Fruit fly (Drosophila melanogaster): ENCODE data around the gene CG9967.

Gene CG9967

dm6 chr2L:2365077-2365651 is 8.0 kb upstream of the CG9967 start, which contains the start of the genes Rab5 and Axud1 (continued):
- no peak for TF ChIP-seq caup (GFP tag; optimal IDR thresholded peaks at IDR 0.05; ENCODE audit: severe bottlenecking)
- TF ChIP-seq lilli (GFP tag; optimal IDR thresholded peaks at IDR 0.05): no peak
- TF ChIP-seq tx (GFP tag; optimal IDR thresholded peaks at IDR 0.05): no peak
- TF ChIP-seq CG7928 (GFP tag; optimal IDR thresholded peaks at IDR 0.05): no peak
- TF ChIP-seq Ada2b (GFP tag; IDR thresholded peaks at IDR 0.05): no peak
- TF ChIP-seq CG12071 (GFP tag; optimal IDR thresholded peaks at IDR 0.05): no peak
- no peak for TF ChIP-seq CG10462 (GFP tag; optimal IDR thresholded peaks at IDR 0.05)
- no peak for TF ChIP-seq ap (GFP tag; IDR thresholded peaks at IDR 0.05)
- no peak; the same call in 2 of the 3 replicates for TF ChIP-seq tgo (GFP tag; IDR thresholded peaks at IDR 0.05)
- TF ChIP-seq CG12391 (tag; optimal IDR thresholded peaks at IDR 0.05): peak; percentile 18
- peak; percentile 20 for TF ChIP-seq CG17385 (GFP tag; optimal IDR thresholded peaks at IDR 0.05)
- TF ChIP-seq Usf (GFP tag; optimal IDR thresholded peaks at IDR 0.05): no peak
- TF ChIP-seq zfh2 (GFP tag; optimal IDR thresholded peaks at IDR 0.05): no peak
- TF ChIP-seq kni (GFP tag; optimal IDR thresholded peaks at IDR 0.05): no peak
- no peak for TF ChIP-seq sens-2 (GFP tag; IDR thresholded peaks at IDR 0.05)
- no peak for TF ChIP-seq grn (GFP tag; optimal IDR thresholded peaks at IDR 0.05)
- TF ChIP-seq CG7839 (tag; optimal IDR thresholded peaks at IDR 0.05): peak; percentile 4
- peak; percentile 32 for TF ChIP-seq nom (GFP tag; optimal IDR thresholded peaks at IDR 0.05)
- TF ChIP-seq chinmo (GFP tag; IDR thresholded peaks at IDR 0.05; ENCODE audit: partially characterized antibody): 0 out of 4 replicates have a peak, but pooled peaks have one; percentile 17
- no peak for TF ChIP-seq CG9817 (tag; optimal IDR thresholded peaks at IDR 0.05)
- peak; percentile 32; the same call in 1 of the 2 replicates for TF ChIP-seq CG10321 (GFP tag; IDR thresholded peaks at IDR 0.05)
- peak; percentile 53; the same call in 1 of the 3 replicates for TF ChIP-seq CG34224 (GFP tag; IDR thresholded peaks at IDR 0.05; ENCODE audit: partially characterized antibody)
- no peak for TF ChIP-seq gt (GFP tag; IDR thresholded peaks at IDR 0.05)
- TF ChIP-seq CG6272 (GFP tag; IDR thresholded peaks at IDR 0.05): no peak
- TF ChIP-seq eve (GFP tag; optimal IDR thresholded peaks at IDR 0.05): no peak
- TF ChIP-seq CG11456 (GFP tag; IDR thresholded peaks at IDR 0.05): no peak
- TF ChIP-seq trem (tag; optimal IDR thresholded peaks at IDR 0.05): peak; percentile 60
- no peak for TF ChIP-seq CG17568 (GFP tag; optimal IDR thresholded peaks at IDR 0.05)
- TF ChIP-seq ac (GFP tag; optimal IDR thresholded peaks at IDR 0.05): no peak
- 0 out of 3 replicates have a peak, but pooled peaks have one; percentile 36 for TF ChIP-seq ci (GFP tag; IDR thresholded peaks at IDR 0.05)
- peak; percentile 88 for TF ChIP-seq CG14710 (tag; optimal IDR thresholded peaks at IDR 0.05)
- TF ChIP-seq CG9727 (GFP tag; optimal IDR thresholded peaks at IDR 0.05): no peak
- peak; percentile 75 for TF ChIP-seq Lhr (GFP tag; optimal IDR thresholded peaks at IDR 0.05)
- TF ChIP-seq Rfx (GFP tag; IDR thresholded peaks at IDR 0.05): peak; percentile 39; the same call in 1 of the 2 replicates
- TF ChIP-seq Camta (GFP tag; optimal IDR thresholded peaks at IDR 0.05): no peak
- no peak for TF ChIP-seq zen (tag; optimal IDR thresholded peaks at IDR 0.05)
- no peak for TF ChIP-seq CG13296 (GFP tag; optimal IDR thresholded peaks at IDR 0.05)
- 0 out of 3 replicates have a peak, but pooled peaks have one; percentile 31 for TF ChIP-seq HLH4C (GFP tag; IDR thresholded peaks at IDR 0.05; ENCODE audit: partially characterized antibody)
- TF ChIP-seq CG17802 (tag; optimal IDR thresholded peaks at IDR 0.05): peak; percentile 11
- no peak for TF ChIP-seq H15 (GFP tag; IDR thresholded peaks at IDR 0.05)
- TF ChIP-seq Hr39 (optimal IDR thresholded peaks at IDR 0.05): no peak
- no peak for TF ChIP-seq fu2 (GFP tag; optimal IDR thresholded peaks at IDR 0.05)
- TF ChIP-seq lmd (GFP tag; IDR thresholded peaks at IDR 0.05): no peak
- TF ChIP-seq fd102C (GFP tag; optimal IDR thresholded peaks at IDR 0.05): no peak
- TF ChIP-seq CrebB (tag; optimal IDR thresholded peaks at IDR 0.05): no peak
- TF ChIP-seq Hr3 (GFP tag; optimal IDR thresholded peaks at IDR 0.05): no peak
- TF ChIP-seq CG9797 (GFP tag; optimal IDR thresholded peaks at IDR 0.05): peak; percentile 92
- peak; percentile 71 for TF ChIP-seq MESR4 (GFP tag; optimal IDR thresholded peaks at IDR 0.05)
- no peak for TF ChIP-seq CG3163 (GFP tag; optimal IDR thresholded peaks at IDR 0.05)
- TF ChIP-seq Dbx (GFP tag; IDR thresholded peaks at IDR 0.05): 0 out of 3 replicates have a peak, but pooled peaks have one; percentile 38
